Fruit fly (Drosophila melanogaster): ENCODE measurements around the gene Dph1.

Dph1 gene

DNA sequence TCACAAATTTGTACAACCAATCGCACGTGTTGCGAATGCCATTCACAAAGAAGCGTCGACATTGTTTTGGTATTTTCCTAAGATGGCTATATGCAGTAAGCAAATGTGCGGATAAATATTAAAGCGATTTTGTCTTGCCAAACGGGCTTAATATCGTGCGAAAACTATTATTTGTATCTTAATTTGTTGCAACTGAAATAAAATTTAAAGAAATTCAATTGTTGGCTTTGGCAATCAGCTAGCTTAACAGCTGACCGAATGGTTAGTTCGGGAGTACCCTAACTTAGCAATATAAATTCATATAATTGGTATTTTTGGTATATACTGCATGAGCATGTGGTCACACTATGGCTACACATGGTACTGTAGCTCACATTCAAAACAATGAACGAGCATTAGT, 48.4 kb downstream of the Dph1 start, which contains the start of the genes RIOK1 and Polr3H (continued):
- peak; percentile 5 for TF ChIP-seq CG2875 (GFP tag; optimal IDR thresholded peaks at IDR 0.05)
- no peak for TF ChIP-seq lab (GFP tag; optimal IDR thresholded peaks at IDR 0.05)
- TF ChIP-seq hth (optimal IDR thresholded peaks at IDR 0.05): no peak
- TF ChIP-seq dimm (GFP tag; IDR thresholded peaks at IDR 0.05): no peak
- TF ChIP-seq CTCF (GFP tag; optimal IDR thresholded peaks at IDR 0.05): no peak
- TF ChIP-seq CG17186 (GFP tag; optimal IDR thresholded peaks at IDR 0.05): peak; percentile 43
- TF ChIP-seq MBD-R2 (GFP tag; IDR thresholded peaks at IDR 0.05): peak; percentile 88
- no peak; the same call in 1 of the 2 replicates for TF ChIP-seq Rx (GFP tag; IDR thresholded peaks at IDR 0.05)
- peak; percentile 49 for TF ChIP-seq maf-S (GFP tag; optimal IDR thresholded peaks at IDR 0.05)
- no peak for TF ChIP-seq sens-2 (GFP tag; IDR thresholded peaks at IDR 0.05)
- no peak for TF ChIP-seq CG6683 (GFP tag; optimal IDR thresholded peaks at IDR 0.05)
- no peak for TF ChIP-seq unpg (GFP tag; optimal IDR thresholded peaks at IDR 0.05)
- no peak for TF ChIP-seq CG10274 (GFP tag; optimal IDR thresholded peaks at IDR 0.05)
- no peak for TF ChIP-seq Gsc (GFP tag; IDR thresholded peaks at IDR 0.05)
- TF ChIP-seq Hr39 (optimal IDR thresholded peaks at IDR 0.05): no peak
- TF ChIP-seq CG15514 (GFP tag; optimal IDR thresholded peaks at IDR 0.05): peak; percentile 71
- peak; percentile 42; the same call in 1 of the 2 replicates for TF ChIP-seq ap (GFP tag; IDR thresholded peaks at IDR 0.05)
- no peak for TF ChIP-seq slou (GFP tag; optimal IDR thresholded peaks at IDR 0.05)
- peak; percentile 75 for TF ChIP-seq pum (GFP tag; optimal IDR thresholded peaks at IDR 0.05)
- TF ChIP-seq pho (GFP tag; optimal IDR thresholded peaks at IDR 0.05): peak; percentile 80
- TF ChIP-seq HHEX (GFP tag; optimal IDR thresholded peaks at IDR 0.05): no peak
- no peak for TF ChIP-seq lbe (GFP tag; optimal IDR thresholded peaks at IDR 0.05)
- TF ChIP-seq Bgb (GFP tag; IDR thresholded peaks at IDR 0.05; ENCODE audit: partially characterized antibody): no peak
- 0 out of 2 replicates have a peak, but pooled peaks have one; percentile 30 for TF ChIP-seq bbx (GFP tag; IDR thresholded peaks at IDR 0.05; ENCODE audit: partially characterized antibody)
- TF ChIP-seq gcm (GFP tag; optimal IDR thresholded peaks at IDR 0.05): no peak
- no peak for TF ChIP-seq oc (tag; optimal IDR thresholded peaks at IDR 0.05)
- TF ChIP-seq crol (GFP tag; IDR thresholded peaks at IDR 0.05): no peak
- TF ChIP-seq D19A (tag; optimal IDR thresholded peaks at IDR 0.05): no peak
- TF ChIP-seq Ptx1 (GFP tag; IDR thresholded peaks at IDR 0.05): peak; percentile 63; the same call in 1 of the 2 replicates
- no peak for TF ChIP-seq Kr (GFP tag; optimal IDR thresholded peaks at IDR 0.05)
- no peak for TF ChIP-seq NK7.1 (GFP tag; optimal IDR thresholded peaks at IDR 0.05)
- TF ChIP-seq CG14050 (GFP tag; IDR thresholded peaks at IDR 0.05): peak; percentile 38; the same call in 1 of the 3 replicates
- TF ChIP-seq trh (GFP tag; optimal IDR thresholded peaks at IDR 0.05): peak; percentile 29
- TF ChIP-seq CG10979 (tag; optimal IDR thresholded peaks at IDR 0.05): peak; percentile 55
- no peak for TF ChIP-seq CG5953 (GFP tag; IDR thresholded peaks at IDR 0.05)
- peak; percentile 48 for TF ChIP-seq E2f1 (GFP tag; IDR thresholded peaks at IDR 0.05)
- TF ChIP-seq pzg (GFP tag; optimal IDR thresholded peaks at IDR 0.05): peak; percentile 75
- peak; percentile 46; the same call in 1 of the 2 replicates for TF ChIP-seq Drgx (GFP tag; IDR thresholded peaks at IDR 0.05)
- peak; percentile 64; the same call in 1 of the 2 replicates for TF ChIP-seq vvl (GFP tag; IDR thresholded peaks at IDR 0.05)
- TF ChIP-seq caup (GFP tag; optimal IDR thresholded peaks at IDR 0.05; ENCODE audit: severe bottlenecking): no peak
- peak; percentile 48 for TF ChIP-seq CG8388 (GFP tag; optimal IDR thresholded peaks at IDR 0.05)
- peak; percentile 72 for TF ChIP-seq Rfx (GFP tag; IDR thresholded peaks at IDR 0.05)
- peak; percentile 54 for TF ChIP-seq CG31388 (GFP tag; optimal IDR thresholded peaks at IDR 0.05)
- TF ChIP-seq p53 (GFP tag; optimal IDR thresholded peaks at IDR 0.05): peak; percentile 35
- TF ChIP-seq Spps (tag; optimal IDR thresholded peaks at IDR 0.05): peak; percentile 27
- no peak for TF ChIP-seq CG2712 (tag; optimal IDR thresholded peaks at IDR 0.05)
- TF ChIP-seq hbn (GFP tag; IDR thresholded peaks at IDR 0.05; ENCODE audit: partially characterized antibody): no peak
- peak; percentile 27; the same call in 1 of the 2 replicates for TF ChIP-seq Oaz (GFP tag; IDR thresholded peaks at IDR 0.05)
- TF ChIP-seq al (GFP tag; IDR thresholded peaks at IDR 0.05): peak; percentile 68
- no peak for TF ChIP-seq CG3726 (GFP tag; IDR thresholded peaks at IDR 0.05)
- TF ChIP-seq phol (tag; optimal IDR thresholded peaks at IDR 0.05): peak; percentile 96
- TF ChIP-seq nom (GFP tag; optimal IDR thresholded peaks at IDR 0.05): no peak

Data from whole organism, embryonic.